Worm (Caenorhabditis elegans) whole organism, young adult: ENCODE measurements around the gene F22F1.2.

Experiments
- B0019.2 ChIP-seq: fragments of 200-800 bp; sonication (Bioruptor generic); conservative IDR thresholded peaks from 2 replicates; pipeline ENCODE4 v1.3.6; 2022; ENCODE audit warnings: missing genetic modification reagents, missing genetic modification characterization, missing compliant biosample characterization
- B0035.1 ChIP-seq: sonication (generic microtip); optimal IDR thresholded peaks from 2 replicates; lab custom pipeline; 2016; ENCODE audit warnings: missing genetic modification characterization, mild to moderate bottlenecking, missing compliant biosample characterization, missing genotype, missing genetic modification reagents
- B0261.1 ChIP-seq: sonication (generic microtip); optimal IDR thresholded peaks from 2 replicates; lab custom pipeline; 2016; ENCODE audit warnings: mild to moderate bottlenecking, missing genetic modification characterization, moderate library complexity, missing compliant biosample characterization
- D2030.7 ChIP-seq: fragments of 200-800 bp; sonication (Bioruptor generic); IDR thresholded peaks from 2 replicates; pipeline ENCODE4 v1.3.6; 2022; ENCODE audit warnings: missing genetic modification reagents, missing genetic modification characterization, missing compliant biosample characterization
- F22D6.2 ChIP-seq: sonication (generic microtip); optimal IDR thresholded peaks from 2 replicates; lab custom pipeline; 2016; ENCODE audit warnings: mild to moderate bottlenecking, missing genetic modification characterization, missing compliant biosample characterization
- F23B12.7 ChIP-seq: sonication (generic microtip); optimal IDR thresholded peaks from 2 replicates; lab custom pipeline; 2017; ENCODE audit warnings: missing genetic modification characterization, mild to moderate bottlenecking, missing compliant biosample characterization, antibody characterized with exemption, moderate library complexity; ENCODE audit not compliant: insufficient read depth
- F33H1.4 ChIP-seq: fragments of 200-800 bp; sonication (Bioruptor generic); IDR thresholded peaks from 2 replicates; pipeline ENCODE4 v1.3.6; 2022; ENCODE audit warnings: missing genetic modification reagents, missing genetic modification characterization, missing compliant biosample characterization
- F37B4.10 ChIP-seq: fragments of 200-800 bp; sonication (Bioruptor generic); IDR thresholded peaks from 2 replicates; pipeline ENCODE4 v1.3.6; 2022; ENCODE audit warnings: missing genetic modification characterization, missing compliant biosample characterization
- F39B2.1 ChIP-seq: fragments of 200-800 bp; sonication (Bioruptor generic); IDR thresholded peaks from 2 replicates; pipeline ENCODE4 v1.3.6; 2022; ENCODE audit warnings: missing genetic modification reagents, missing genetic modification characterization, missing compliant biosample characterization
- F55B11.4 ChIP-seq: sonication (generic microtip); optimal IDR thresholded peaks from 2 replicates; lab custom pipeline; 2016; ENCODE audit warnings: missing compliant biosample characterization, missing genetic modification characterization, borderline replicate concordance; ENCODE audit not compliant: insufficient read depth
- K11D2.4 ChIP-seq: fragments of 200-800 bp; sonication (Bioruptor generic); IDR thresholded peaks from 2 replicates; pipeline ENCODE4 v1.3.6; 2022; ENCODE audit warnings: missing genetic modification reagents, missing genetic modification characterization, missing compliant biosample characterization
- Y53F4B.3 ChIP-seq: fragments of 200-800 bp; sonication (Bioruptor generic); IDR thresholded peaks from 2 replicates; pipeline ENCODE4 v1.3.6; 2022; ENCODE audit warnings: missing genetic modification reagents, missing genetic modification characterization, missing compliant biosample characterization
- Y53G8AR.9 ChIP-seq: fragments of 200-800 bp; sonication (Bioruptor generic); conservative IDR thresholded peaks from 2 replicates; pipeline ENCODE4 v1.3.6; 2022; ENCODE audit warnings: missing genetic modification reagents, missing genetic modification characterization, missing compliant biosample characterization
- Y56A3A.18 ChIP-seq: fragments of 200-800 bp; sonication (Bioruptor generic); IDR thresholded peaks from 2 replicates; pipeline ENCODE4 v1.3.6; 2022; ENCODE audit warnings: missing genetic modification reagents, missing genetic modification characterization, missing compliant biosample characterization
- Y79H2A.3 ChIP-seq: fragments of 200-800 bp; sonication (Bioruptor generic); conservative IDR thresholded peaks from 2 replicates; pipeline ENCODE4 v1.3.6; 2022; ENCODE audit warnings: missing genetic modification reagents, missing genetic modification characterization, missing compliant biosample characterization
- ZK185.1 ChIP-seq: sonication (generic microtip); optimal IDR thresholded peaks from 2 replicates; lab custom pipeline; 2016; ENCODE audit warnings: mild to moderate bottlenecking, missing genetic modification characterization, missing compliant biosample characterization; ENCODE audit not compliant: poor library complexity, severe bottlenecking
- akir-1 ChIP-seq: fragments of 200-800 bp; sonication (Bioruptor generic); optimal IDR thresholded peaks from 2 replicates; lab custom pipeline; 2018; ENCODE audit warnings: mild to moderate bottlenecking, missing genetic modification characterization, moderate library complexity, missing compliant biosample characterization
- ama-1 ChIP-seq, 3 experiments: fragments of 150-350 bp in 1 of 3; sonication (generic microtip) in 2 of 3; optimal IDR thresholded peaks; 2 replicates each; lab custom pipeline; 2014 to 2018; ENCODE audit warnings: missing biosample characterization in 2 of 3, missing genetic modification characterization in 2 of 3, missing genetic modification reagents in 2 of 3
- aptf-3 ChIP-seq: fragments of 200-800 bp; sonication (Bioruptor generic); IDR thresholded peaks from 2 replicates; pipeline ENCODE4 v1.3.6; 2022; ENCODE audit warnings: missing genetic modification characterization, missing compliant biosample characterization
- atf-7 ChIP-seq: sonication (generic microtip); optimal IDR thresholded peaks from 2 replicates; lab custom pipeline; 2017; ENCODE audit warnings: mild to moderate bottlenecking, missing genetic modification characterization, missing compliant biosample characterization
- attf-3 ChIP-seq: fragments of 200-800 bp; sonication (Bioruptor generic); conservative IDR thresholded peaks from 2 replicates; pipeline ENCODE4 v1.3.6; 2022; ENCODE audit warnings: missing genetic modification reagents, missing genetic modification characterization, missing compliant biosample characterization
- bed-2 ChIP-seq: fragments of 200-800 bp; sonication (Bioruptor generic); IDR thresholded peaks from 2 replicates; pipeline ENCODE4 v1.3.6; 2022; ENCODE audit warnings: missing genetic modification reagents, missing genetic modification characterization, missing compliant biosample characterization
- ccch-3 ChIP-seq: fragments of 200-800 bp; sonication (Bioruptor generic); optimal IDR thresholded peaks from 2 replicates; lab custom pipeline; 2018; ENCODE audit warnings: mild to moderate bottlenecking, missing genetic modification characterization, missing compliant biosample characterization
- cebp-2 ChIP-seq: fragments of 200-800 bp; sonication (Bioruptor generic); IDR thresholded peaks from 2 replicates; pipeline ENCODE4 v1.3.6; 2022; ENCODE audit warnings: missing genetic modification characterization, missing compliant biosample characterization
- ceh-100 ChIP-seq: fragments of 200-800 bp; sonication (Bioruptor generic); IDR thresholded peaks from 2 replicates; pipeline ENCODE4 v1.3.6; 2022; ENCODE audit warnings: missing genetic modification reagents, missing genetic modification characterization, missing compliant biosample characterization
- dpff-1 ChIP-seq: sonication (generic microtip); optimal IDR thresholded peaks from 2 replicates; lab custom pipeline; 2017; ENCODE audit warnings: mild to moderate bottlenecking, missing genetic modification characterization, missing compliant biosample characterization
- ets-4 ChIP-seq: fragments of 200-800 bp; sonication (Bioruptor generic); optimal IDR thresholded peaks from 2 replicates; lab custom pipeline; 2018; ENCODE audit warnings: mild to moderate bottlenecking, missing genetic modification characterization, missing compliant biosample characterization
- gei-17 ChIP-seq: fragments of 200-800 bp; sonication (Bioruptor generic); optimal IDR thresholded peaks from 2 replicates; lab custom pipeline; 2018; ENCODE audit warnings: mild to moderate bottlenecking, missing genetic modification characterization, missing compliant biosample characterization
- him-1 ChIP-seq: sonication (generic microtip); optimal IDR thresholded peaks from 2 replicates; lab custom pipeline; 2016; ENCODE audit warnings: missing genotype, missing genetic modification reagents, missing genetic modification characterization, missing compliant biosample characterization
- hmg-1.2 ChIP-seq: fragments of 200-800 bp; sonication (Bioruptor generic); IDR thresholded peaks from 2 replicates; pipeline ENCODE4 v1.3.6; 2022; ENCODE audit warnings: missing genetic modification reagents, missing genetic modification characterization, missing compliant biosample characterization
- hmg-20 ChIP-seq: fragments of 200-800 bp; sonication (Bioruptor generic); IDR thresholded peaks from 2 replicates; pipeline ENCODE4 v1.3.6; 2022; ENCODE audit warnings: missing genetic modification reagents, missing genetic modification characterization, missing compliant biosample characterization
- madf-3 ChIP-seq: fragments of 200-800 bp; sonication (Bioruptor generic); IDR thresholded peaks from 2 replicates; pipeline ENCODE4 v1.3.6; 2022; ENCODE audit warnings: missing genetic modification reagents, missing genetic modification characterization, missing compliant biosample characterization
- madf-8 ChIP-seq: fragments of 200-800 bp; sonication (Bioruptor generic); conservative IDR thresholded peaks from 2 replicates; pipeline ENCODE4 v1.3.6; 2022; ENCODE audit warnings: missing genetic modification reagents, missing genetic modification characterization, missing compliant biosample characterization
- mcd-1 ChIP-seq: fragments of 200-800 bp; sonication (Bioruptor generic); IDR thresholded peaks from 2 replicates; pipeline ENCODE4 v1.3.6; 2022; ENCODE audit warnings: missing genetic modification reagents, missing genetic modification characterization, missing compliant biosample characterization
- mes-4 ChIP-seq: sonication (generic microtip); optimal IDR thresholded peaks from 2 replicates; lab custom pipeline; 2016; ENCODE audit warnings: missing genotype, missing genetic modification characterization, missing compliant biosample characterization
- mxl-1 ChIP-seq: sonication (generic microtip); optimal IDR thresholded peaks from 2 replicates; lab custom pipeline; 2016; ENCODE audit warnings: missing genetic modification characterization, missing compliant biosample characterization
- nhr-120 ChIP-seq: fragments of 200-800 bp; sonication (Bioruptor generic); IDR thresholded peaks from 2 replicates; pipeline ENCODE4 v1.3.6; 2022; ENCODE audit warnings: missing genetic modification characterization, missing compliant biosample characterization
- rec-8 ChIP-seq, 2 experiments: sonication (generic microtip); optimal IDR thresholded peaks; 2 replicates each; lab custom pipeline; 2016; ENCODE audit warnings: mild to moderate bottlenecking in 2 of 2, missing genetic modification characterization in 2 of 2, missing genetic modification reagents in 2 of 2, missing genotype in 2 of 2, missing biosample characterization in 1 of 2, missing compliant biosample characterization in 1 of 2, moderate library complexity in 1 of 2
- rpc-1 ChIP-seq, 2 experiments: fragments of 150-350 bp in 1 of 2; sonication (generic microtip) in 1 of 2; optimal IDR thresholded peaks; 2 replicates each; lab custom pipeline; 2014 to 2018; ENCODE audit warnings: missing biosample characterization in 1 of 2, missing genetic modification characterization in 1 of 2, missing genetic modification reagents in 1 of 2, missing genotype in 1 of 2
- snpc-1.1 ChIP-seq: sonication (generic microtip); optimal IDR thresholded peaks from 2 replicates; lab custom pipeline; 2017; ENCODE audit warnings: missing genetic modification characterization, mild to moderate bottlenecking, missing compliant biosample characterization, antibody characterized with exemption, moderate library complexity, missing genotype, missing genetic modification reagents; ENCODE audit not compliant: insufficient read depth
- snpc-4 ChIP-seq, 5 experiments: fragments of 150-350 bp in 1 of 5; sonication (generic microtip) in 4 of 5; optimal IDR thresholded peaks; 2 replicates each; lab custom pipeline; 2014 to 2018; ENCODE audit warnings: missing genetic modification characterization in 5 of 5, missing biosample characterization in 3 of 5, antibody characterized with exemption in 2 of 5, mild to moderate bottlenecking in 2 of 5, missing compliant biosample characterization in 2 of 5, missing genotype in 2 of 5, moderate library complexity in 2 of 5, missing genetic modification reagents in 1 of 5
- tbx-9 ChIP-seq: sonication (generic microtip); optimal IDR thresholded peaks from 2 replicates; lab custom pipeline; 2016; ENCODE audit warnings: borderline replicate concordance, missing genetic modification characterization, inconsistent platforms, missing compliant biosample characterization
- tlf-1 ChIP-seq: fragments of 200-800 bp; sonication (Bioruptor generic); optimal IDR thresholded peaks from 2 replicates; lab custom pipeline; 2018; ENCODE audit warnings: mild to moderate bottlenecking, missing genetic modification characterization, missing compliant biosample characterization
- zim-3 ChIP-seq: sonication (generic microtip); optimal IDR thresholded peaks from 2 replicates; lab custom pipeline; 2017; ENCODE audit warnings: mild to moderate bottlenecking, missing genetic modification characterization, moderate library complexity, missing compliant biosample characterization
- ztf-22 ChIP-seq: fragments of 200-800 bp; sonication (Bioruptor generic); optimal IDR thresholded peaks from 2 replicates; lab custom pipeline; 2018; ENCODE audit warnings: mild to moderate bottlenecking, missing genetic modification characterization, moderate library complexity, missing compliant biosample characterization
- ztf-28 ChIP-seq: fragments of 200-800 bp; sonication (Bioruptor generic); IDR thresholded peaks from 2 replicates; pipeline ENCODE4 v1.3.6; 2022; ENCODE audit warnings: missing genetic modification reagents, missing genetic modification characterization, missing compliant biosample characterization

F22F1.2 gene

DNA sequence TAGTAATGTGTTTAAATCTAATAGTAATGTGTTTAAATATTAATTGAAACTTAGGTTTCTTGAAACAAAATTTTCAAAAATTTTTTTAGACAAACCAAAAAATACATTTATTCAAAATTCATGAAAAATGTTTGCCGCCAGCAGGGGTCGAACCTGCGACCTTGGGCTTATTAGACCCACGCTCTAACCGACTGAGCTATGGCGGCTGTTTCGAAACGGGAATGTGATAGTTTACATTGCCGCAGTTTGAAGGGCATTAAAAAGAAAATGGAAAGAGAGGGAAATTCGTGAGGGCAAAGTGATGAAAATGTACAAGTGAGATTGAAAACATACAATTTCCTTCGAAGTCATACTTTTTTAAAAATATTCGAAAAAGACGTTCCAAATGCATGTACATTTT lies 6.0 kb upstream of the F22F1.2 start (continued):
- TF ChIP-seq B0035.1 (tag; lab: Kevin White, UChicago) (no peak), F33H1.4 (no peak), Y79H2A.3 (GFP tag; lab: Robert Waterston, UW) (no peak), madf-8 (GFP tag; lab: Robert Waterston, UW) (no peak), tlf-1 (GFP tag; lab: Kevin White, UChicago) (no peak), F39B2.1 (GFP tag; lab: Robert Waterston, UW) (no peak), rpc-1 (optimal IDR thresholded peaks at IDR 0.05; lab: Kevin White, UChicago) (peak; percentile 62), rpc-1 (tag; optimal IDR thresholded peaks at IDR 0.05; lab: Kevin White, UChicago) (peak; percentile 83), ccch-3 (GFP tag; lab: Kevin White, UChicago) (no peak), Y56A3A.18 (GFP tag; lab: Robert Waterston, UW) (peak; percentile 75; the same call in 1 of the 2 replicates), madf-3 (GFP tag; lab: Robert Waterston, UW) (no peak), cebp-2 (GFP tag; lab: Robert Waterston, UW) (no peak), F37B4.10 (GFP tag; lab: Robert Waterston, UW) (0 out of 2 replicates have a peak, but pooled peaks have one; percentile 36), B0261.1 (tag; lab: Kevin White, UChicago) (peak; percentile 86), ceh-100 (GFP tag; lab: Robert Waterston, UW) (no peak), gei-17 (GFP tag; lab: Kevin White, UChicago) (no peak), aptf-3 (GFP tag; lab: Robert Waterston, UW) (no peak), ZK185.1 (peak; percentile 70), Y53G8AR.9 (GFP tag; lab: Robert Waterston, UW) (no peak), bed-2 (no peak), hmg-20 (GFP tag; lab: Robert Waterston, UW) (0 out of 2 replicates have a peak, but pooled peaks have one; percentile 51), rec-8 (tag; optimal IDR thresholded peaks at IDR 0.05; lab: Kevin White, UChicago) (peak in 1 of 2 experiments; percentile 2), B0019.2 (GFP tag; lab: Robert Waterston, UW) (no peak), ets-4 (GFP tag; lab: Kevin White, UChicago) (no peak), Y53F4B.3 (GFP tag; lab: Robert Waterston, UW) (no peak), atf-7 (no peak), F23B12.7 (tag; lab: Kevin White, UChicago) (no peak), mxl-1 (no peak), mcd-1 (GFP tag; lab: Robert Waterston, UW) (peak; percentile 23; the same call in 1 of the 2 replicates), ama-1 (optimal IDR thresholded peaks at IDR 0.05; lab: Kevin White, UChicago) (no peak), ama-1 (GFP tag; optimal IDR thresholded peaks at IDR 0.05; lab: Kevin White, UChicago) (peak; percentile 38), hmg-1.2 (peak; percentile 71), akir-1 (no peak), ztf-28 (GFP tag; lab: Robert Waterston, UW) (no peak), ztf-22 (GFP tag; lab: Kevin White, UChicago) (no peak), dpff-1 (tag; lab: Kevin White, UChicago) (no peak), snpc-1.1 (tag; lab: Kevin White, UChicago) (peak; percentile 38), tbx-9 (tag; lab: Kevin White, UChicago) (no peak), nhr-120 (GFP tag; lab: Robert Waterston, UW) (no peak), F22D6.2 (tag; lab: Kevin White, UChicago) (no peak), attf-3 (0 out of 2 replicates have a peak, but pooled peaks have one; percentile 18), him-1 (tag; lab: Kevin White, UChicago) (peak; percentile 68), mes-4 (tag; lab: Kevin White, UChicago) (no peak), K11D2.4 (GFP tag; lab: Robert Waterston, UW) (no peak), D2030.7 (GFP tag; lab: Robert Waterston, UW) (peak; percentile 80), F55B11.4 (tag; lab: Kevin White, UChicago) (no peak), snpc-4 (GFP tag; optimal IDR thresholded peaks at IDR 0.05; lab: Kevin White, UChicago) (peak; percentile 67), snpc-4 (tag; optimal IDR thresholded peaks at IDR 0.05; lab: Kevin White, UChicago) (peak in 2 of 4 experiments; percentile 35 to 44), zim-3 (tag; lab: Kevin White, UChicago) (no peak)
